Worm (Caenorhabditis elegans): ENCODE data around the gene osta-1.

osta-1 gene

DNA sequence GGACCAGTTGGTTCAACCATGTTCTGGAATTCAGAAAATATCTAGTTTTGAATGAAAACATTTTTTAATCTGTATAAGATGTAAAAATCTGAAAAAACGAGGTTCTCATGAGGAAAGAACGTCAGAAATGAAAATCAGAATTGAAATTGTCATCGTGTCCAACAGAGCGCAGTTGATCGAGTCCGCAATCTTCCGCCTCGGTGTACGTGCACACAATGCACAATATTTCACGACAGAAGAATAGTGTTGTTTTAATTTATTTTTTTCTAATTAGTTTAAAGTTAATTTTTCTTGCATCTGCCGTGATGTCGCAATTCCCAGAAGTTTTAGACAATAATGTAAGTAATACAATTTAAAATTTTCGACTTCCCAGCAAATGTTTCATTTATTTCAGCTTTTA is 37.2 kb downstream of the osta-1 start, which contains the start of gene nfyc-1:
TSS of gene nfyc-1 (plus strand) at position 268 of the 400 bp plus-strand sequence.
- TF ChIP-seq him-1 (tag; optimal IDR thresholded peaks at IDR 0.05) (no peak), F49E8.2 (tag; optimal IDR thresholded peaks at IDR 0.05; ENCODE audit: insufficient read depth) (no peak), ceh-79 (tag; optimal IDR thresholded peaks at IDR 0.05) (no peak), F39B2.1 (GFP tag; IDR thresholded peaks at IDR 0.05) (no peak), cebp-1 (GFP tag; IDR thresholded peaks at IDR 0.05) (no peak), cebp-1 (tag; optimal IDR thresholded peaks at IDR 0.05) (peak; percentile 10), D2030.7 (GFP tag; IDR thresholded peaks at IDR 0.05) (peak; percentile 66), let-607 (tag; optimal IDR thresholded peaks at IDR 0.05) (peak in 1 of 2 experiments; percentile 19), efl-1 (GFP tag; optimal IDR thresholded peaks at IDR 0.05) (peak; percentile 27), lin-40 (tag; optimal IDR thresholded peaks at IDR 0.05) (peak; percentile 27), ztf-18 (tag; optimal IDR thresholded peaks at IDR 0.05) (no peak), ZK185.1 (tag; optimal IDR thresholded peaks at IDR 0.05; ENCODE audit: poor library complexity, severe bottlenecking) (peak; percentile 26), ceh-27 (GFP tag; optimal IDR thresholded peaks at IDR 0.05) (peak; percentile 7), pbrm-1 (GFP tag; IDR thresholded peaks at IDR 0.05) (no peak), dpl-1 (GFP tag; optimal IDR thresholded peaks at IDR 0.05) (peak; percentile 17), nhr-90 (tag; optimal IDR thresholded peaks at IDR 0.05) (no peak), zim-3 (tag; optimal IDR thresholded peaks at IDR 0.05) (no peak), attf-3 (GFP tag; conservative IDR thresholded peaks at IDR 0.05) (no peak), C17E4.6 (GFP tag; IDR thresholded peaks at IDR 0.05) (no peak), rcor-1 (GFP tag; IDR thresholded peaks at IDR 0.05) (peak; percentile 41; the same call in 1 of the 2 replicates), ztf-22 (GFP tag; optimal IDR thresholded peaks at IDR 0.05) (no peak), madf-6 (GFP tag; IDR thresholded peaks at IDR 0.05) (peak; percentile 44; the same call in 1 of the 2 replicates), mcd-1 (GFP tag; IDR thresholded peaks at IDR 0.05) (peak; percentile 81), dox-1 (GFP tag; IDR thresholded peaks at IDR 0.05) (peak; percentile 41; the same call in 1 of the 2 replicates), F33H1.4 (GFP tag; IDR thresholded peaks at IDR 0.05) (no peak), snpc-4 (GFP tag; optimal IDR thresholded peaks at IDR 0.05) (no peak), snpc-4 (tag; optimal IDR thresholded peaks at IDR 0.05) (peak in 2 of 4 experiments; percentile 4 to 37), lin-35 (GFP tag; optimal IDR thresholded peaks at IDR 0.05) (peak in 1 of 3 experiments; percentile 57)

- TF ChIP-seq C06A6.2 (GFP tag; conservative IDR thresholded peaks at IDR 0.05) (no peak), nhr-27 (tag; optimal IDR thresholded peaks at IDR 0.05) (no peak), cebp-2 (GFP tag; IDR thresholded peaks at IDR 0.05) (no peak), madf-8 (GFP tag; conservative IDR thresholded peaks at IDR 0.05) (no peak), fkh-3 (tag; optimal IDR thresholded peaks at IDR 0.05) (no peak), nhr-80 (tag; optimal IDR thresholded peaks at IDR 0.05) (no peak), mcd-1 (GFP tag; IDR thresholded peaks at IDR 0.05) (no peak), hlh-26 (GFP tag; conservative IDR thresholded peaks at IDR 0.05) (no peak), nfya-1 (tag; optimal IDR thresholded peaks at IDR 0.05; ENCODE audit: borderline replicate concordance, insufficient read depth) (no peak), zim-3 (tag; optimal IDR thresholded peaks at IDR 0.05) (no peak), hsf-1 (GFP tag; IDR thresholded peaks at IDR 0.05) (no peak), snpc-3.4 (tag; optimal IDR thresholded peaks at IDR 0.05) (no peak)
Observed at ce11 chrII:44740-45139, 38.3 kb downstream of the osta-1 start, which contains the start of gene rpoa-49. TSS of gene rpoa-49 (plus strand) at chrII:45040.
